Worm (Caenorhabditis elegans) whole organism, L4 larva: ENCODE data around the gene tbb-2.

Experiments
- D1046.2 ChIP-seq: fragments of 200-800 bp; sonication (Bioruptor generic); IDR thresholded peaks from 2 replicates; pipeline ENCODE4 v1.3.6; 2022; ENCODE audit warnings: missing genetic modification characterization, missing compliant biosample characterization
- F37D6.2 ChIP-seq: sonication (generic microtip); optimal IDR thresholded peaks from 2 replicates; lab custom pipeline; 2016; ENCODE audit warnings: mild to moderate bottlenecking, missing genetic modification characterization, missing compliant biosample characterization
- R02D3.7 ChIP-seq: fragments of 150-350 bp; sonication (generic microtip); optimal IDR thresholded peaks from 3 replicates; lab custom pipeline; 2014; ENCODE audit warnings: missing biosample characterization, missing genetic modification characterization
- T20F7.1 ChIP-seq: fragments of 200-800 bp; sonication (Bioruptor generic); optimal IDR thresholded peaks from 2 replicates; lab custom pipeline; 2018; ENCODE audit warnings: mild to moderate bottlenecking, missing genetic modification characterization, missing compliant biosample characterization
- T26A8.4 ChIP-seq: fragments of 200-800 bp; sonication (Bioruptor generic); IDR thresholded peaks from 2 replicates; pipeline ENCODE4 v1.3.6; 2022; ENCODE audit warnings: missing genetic modification characterization, missing compliant biosample characterization
- Y5F2A.4 ChIP-seq: fragments of 200-800 bp; sonication (Bioruptor generic); optimal IDR thresholded peaks from 2 replicates; lab custom pipeline; 2018; ENCODE audit warnings: mild to moderate bottlenecking, missing genetic modification characterization, missing compliant biosample characterization
- ZK546.5 ChIP-seq, 2 experiments: sonication (generic microtip); optimal IDR thresholded peaks; 2 replicates each; lab custom pipeline; 2017; ENCODE audit warnings: missing biosample characterization in 2 of 2, missing genetic modification characterization in 2 of 2
- aly-2 ChIP-seq: sonication (generic microtip); optimal IDR thresholded peaks from 2 replicates; lab custom pipeline; 2018; ENCODE audit warnings: missing biosample characterization, missing genetic modification characterization
- ama-1 ChIP-seq: fragments of 150-350 bp; optimal IDR thresholded peaks from 2 replicates; lab custom pipeline; 2014; ENCODE audit warnings: inconsistent platforms, mixed read lengths
- ceh-20 ChIP-seq: fragments of 200-800 bp; sonication (Bioruptor generic); IDR thresholded peaks from 2 replicates; pipeline ENCODE4 v1.3.6; 2022; ENCODE audit warnings: missing genetic modification reagents, missing genetic modification characterization, missing compliant biosample characterization
- ceh-28 ChIP-seq: fragments of 150-350 bp; optimal IDR thresholded peaks from 2 replicates; lab custom pipeline; 2014; ENCODE audit warnings: missing biosample characterization, missing genetic modification reagents, missing genetic modification characterization
- ceh-32 ChIP-seq: sonication (generic microtip); optimal IDR thresholded peaks from 2 replicates; lab custom pipeline; 2016; ENCODE audit warnings: mild to moderate bottlenecking, missing genetic modification characterization, missing compliant biosample characterization; ENCODE audit not compliant: poor library complexity
- ces-1 ChIP-seq: fragments of 150-350 bp; sonication (generic microtip); optimal IDR thresholded peaks from 4 replicates; lab custom pipeline; 2014; ENCODE audit warnings: missing biosample characterization, missing genetic modification reagents, missing genetic modification characterization
- cey-2 ChIP-seq: sonication (generic microtip); optimal IDR thresholded peaks from 3 replicates; lab custom pipeline; 2017; ENCODE audit warnings: missing genetic modification characterization, mild to moderate bottlenecking, missing compliant biosample characterization, antibody characterized with exemption, borderline replicate concordance; ENCODE audit not compliant: insufficient read depth
- daf-12 ChIP-seq: fragments of 150-350 bp; optimal IDR thresholded peaks from 2 replicates; lab custom pipeline; 2014; ENCODE audit warnings: missing biosample characterization, missing genetic modification reagents, missing genetic modification characterization
- dmd-6 ChIP-seq: fragments of 200-800 bp; sonication (Bioruptor generic); IDR thresholded peaks from 2 replicates; pipeline ENCODE4 v1.3.6; 2022; ENCODE audit warnings: missing genetic modification reagents, missing genetic modification characterization, missing compliant biosample characterization
- dpl-1 ChIP-seq: fragments of 150-350 bp; optimal IDR thresholded peaks from 2 replicates; lab custom pipeline; 2014; ENCODE audit warnings: missing biosample characterization, missing genetic modification reagents, missing genetic modification characterization
- dve-1 ChIP-seq: sonication (generic microtip); optimal IDR thresholded peaks from 2 replicates; lab custom pipeline; 2017; ENCODE audit warnings: antibody characterized with exemption, mild to moderate bottlenecking, missing genetic modification characterization, missing compliant biosample characterization; ENCODE audit not compliant: insufficient read depth
- egl-27 ChIP-seq: sonication (generic microtip); optimal IDR thresholded peaks from 3 replicates; lab custom pipeline; 2017; ENCODE audit warnings: missing biosample characterization, missing genetic modification reagents, missing genetic modification characterization
- fos-1 ChIP-seq: fragments of 150-350 bp; optimal IDR thresholded peaks from 2 replicates; lab custom pipeline; 2014; ENCODE audit warnings: missing biosample characterization, missing genetic modification characterization
- hlh-30 ChIP-seq: sonication (generic microtip); optimal IDR thresholded peaks from 2 replicates; lab custom pipeline; 2017; ENCODE audit warnings: antibody characterized with exemption, mild to moderate bottlenecking, missing genetic modification characterization, missing compliant biosample characterization; ENCODE audit not compliant: insufficient read depth
- hmg-1.1 ChIP-seq: fragments of 200-800 bp; sonication (Bioruptor generic); IDR thresholded peaks from 2 replicates; pipeline ENCODE4 v1.3.6; 2022; ENCODE audit warnings: missing genetic modification reagents, missing genetic modification characterization, missing compliant biosample characterization
- lim-7 ChIP-seq: fragments of 200-800 bp; sonication (Bioruptor generic); IDR thresholded peaks from 2 replicates; pipeline ENCODE4 v1.3.6; 2022; ENCODE audit warnings: missing genetic modification characterization, missing compliant biosample characterization
- lin-29 ChIP-seq: fragments of 200-800 bp; sonication (Bioruptor generic); IDR thresholded peaks from 2 replicates; pipeline ENCODE4 v1.3.6; 2022; ENCODE audit warnings: missing genetic modification reagents, missing genetic modification characterization, missing compliant biosample characterization
- lin-38 ChIP-seq: fragments of 200-800 bp; sonication (Bioruptor generic); IDR thresholded peaks from 2 replicates; pipeline ENCODE4 v1.3.6; 2022; ENCODE audit warnings: missing genetic modification reagents, missing genetic modification characterization, missing compliant biosample characterization
- lin-39 ChIP-seq: fragments of 150-350 bp; optimal IDR thresholded peaks from 2 replicates; lab custom pipeline; 2014; ENCODE audit warnings: missing biosample characterization, missing genetic modification reagents, missing genetic modification characterization
- lsy-2 ChIP-seq, 2 experiments: fragments of 150-350 bp in 1 of 2; sonication (generic microtip) in 1 of 2; optimal IDR thresholded peaks; 2 replicates each; lab custom pipeline; 2014 to 2017; ENCODE audit warnings: missing biosample characterization in 2 of 2, missing genetic modification characterization in 2 of 2
- madf-9 ChIP-seq: fragments of 200-800 bp; sonication (Bioruptor generic); conservative IDR thresholded peaks from 2 replicates; pipeline ENCODE4 v1.3.6; 2022; ENCODE audit warnings: missing genetic modification reagents, missing genetic modification characterization, missing compliant biosample characterization
- mep-1 ChIP-seq: fragments of 150-350 bp; sonication (generic microtip); optimal IDR thresholded peaks from 3 replicates; lab custom pipeline; 2014; ENCODE audit warnings: missing biosample characterization, missing genetic modification characterization
- mes-2 ChIP-seq: sonication (generic microtip); optimal IDR thresholded peaks from 2 replicates; lab custom pipeline; 2016; ENCODE audit warnings: missing genotype, mild to moderate bottlenecking, missing genetic modification characterization, missing compliant biosample characterization; ENCODE audit not compliant: poor library complexity, severe bottlenecking
- mxl-2 ChIP-seq: fragments of 200-800 bp; sonication (Bioruptor generic); conservative IDR thresholded peaks from 2 replicates; pipeline ENCODE4 v1.3.6; 2022; ENCODE audit warnings: missing genetic modification reagents, missing genetic modification characterization, missing compliant biosample characterization
- nhr-10 ChIP-seq: fragments of 150-350 bp; optimal IDR thresholded peaks from 2 replicates; lab custom pipeline; 2014; ENCODE audit warnings: missing biosample characterization, missing genetic modification characterization
- nhr-111 ChIP-seq: fragments of 200-800 bp; sonication (Bioruptor generic); optimal IDR thresholded peaks from 2 replicates; lab custom pipeline; 2018; ENCODE audit warnings: mild to moderate bottlenecking, missing genetic modification characterization, missing compliant biosample characterization
- nhr-237 ChIP-seq: sonication (generic microtip); optimal IDR thresholded peaks from 2 replicates; lab custom pipeline; 2017; ENCODE audit warnings: missing biosample characterization, missing genetic modification characterization
- nhr-28 ChIP-seq: fragments of 150-350 bp; optimal IDR thresholded peaks from 2 replicates; lab custom pipeline; 2014; ENCODE audit warnings: missing biosample characterization, missing genetic modification characterization
- nhr-41 ChIP-seq: fragments of 200-800 bp; sonication (Bioruptor generic); IDR thresholded peaks from 2 replicates; pipeline ENCODE4 v1.3.6; 2022; ENCODE audit warnings: missing genetic modification reagents, missing genetic modification characterization, missing compliant biosample characterization
- nhr-6 ChIP-seq: fragments of 150-350 bp; optimal IDR thresholded peaks from 2 replicates; lab custom pipeline; 2014; ENCODE audit warnings: missing biosample characterization, missing genetic modification characterization
- nhr-76 ChIP-seq: fragments of 150-350 bp; optimal IDR thresholded peaks from 2 replicates; lab custom pipeline; 2014; ENCODE audit warnings: missing biosample characterization, missing genetic modification characterization
- nhr-77 ChIP-seq: fragments of 150-350 bp; optimal IDR thresholded peaks from 2 replicates; lab custom pipeline; 2014; ENCODE audit warnings: missing biosample characterization, missing genetic modification characterization
- pqm-1 ChIP-seq: sonication (generic microtip); optimal IDR thresholded peaks from 2 replicates; lab custom pipeline; 2017; ENCODE audit warnings: missing biosample characterization, missing genetic modification characterization
- rbr-2 ChIP-seq: sonication (generic microtip); optimal IDR thresholded peaks from 2 replicates; lab custom pipeline; 2016; ENCODE audit warnings: missing genotype, missing genetic modification characterization, missing compliant biosample characterization
- set-16 ChIP-seq: fragments of 200-800 bp; sonication (Bioruptor generic); IDR thresholded peaks from 2 replicates; pipeline ENCODE4 v1.3.6; 2022; ENCODE audit warnings: missing genetic modification reagents, missing genetic modification characterization, missing compliant biosample characterization
- skn-1 ChIP-seq: fragments of 150-350 bp; optimal IDR thresholded peaks from 2 replicates; lab custom pipeline; 2014; ENCODE audit warnings: missing biosample characterization, missing genetic modification characterization
- tra-1 ChIP-seq: fragments of 200-800 bp; sonication (Bioruptor generic); IDR thresholded peaks from 2 replicates; pipeline ENCODE4 v1.3.6; 2022; ENCODE audit warnings: missing genetic modification reagents, missing genetic modification characterization, missing compliant biosample characterization
- unc-130 ChIP-seq: sonication (generic microtip); optimal IDR thresholded peaks from 2 replicates; lab custom pipeline; 2016; ENCODE audit warnings: missing genetic modification reagents, missing genetic modification characterization, missing compliant biosample characterization
- unc-39 ChIP-seq: sonication (generic microtip); optimal IDR thresholded peaks from 2 replicates; lab custom pipeline; 2017; ENCODE audit warnings: missing biosample characterization, missing genetic modification characterization
- unc-62 ChIP-seq, 3 experiments: fragments of 150-350 bp in 1 of 3; sonication (generic microtip); optimal IDR thresholded peaks in 2 of 3; peaks in 1 of 3; 1 replicate in 1 of 3; 2 replicates in 2 of 3; lab custom pipeline; 2014 to 2017; ENCODE audit warnings: missing biosample characterization in 3 of 3, missing genetic modification characterization in 3 of 3, missing genetic modification reagents in 3 of 3, missing genotype in 1 of 3
- zag-1 ChIP-seq: fragments of 150-350 bp; optimal IDR thresholded peaks from 2 replicates; lab custom pipeline; 2014; ENCODE audit warnings: missing biosample characterization, missing genetic modification characterization
- zip-2 ChIP-seq: fragments of 150-350 bp; optimal IDR thresholded peaks from 2 replicates; lab custom pipeline; 2014; ENCODE audit warnings: missing biosample characterization, missing genetic modification characterization
- ztf-11 ChIP-seq: fragments of 150-350 bp; optimal IDR thresholded peaks from 2 replicates; lab custom pipeline; 2014; ENCODE audit warnings: missing biosample characterization, missing genetic modification characterization

The tbb-2 gene

DNA sequence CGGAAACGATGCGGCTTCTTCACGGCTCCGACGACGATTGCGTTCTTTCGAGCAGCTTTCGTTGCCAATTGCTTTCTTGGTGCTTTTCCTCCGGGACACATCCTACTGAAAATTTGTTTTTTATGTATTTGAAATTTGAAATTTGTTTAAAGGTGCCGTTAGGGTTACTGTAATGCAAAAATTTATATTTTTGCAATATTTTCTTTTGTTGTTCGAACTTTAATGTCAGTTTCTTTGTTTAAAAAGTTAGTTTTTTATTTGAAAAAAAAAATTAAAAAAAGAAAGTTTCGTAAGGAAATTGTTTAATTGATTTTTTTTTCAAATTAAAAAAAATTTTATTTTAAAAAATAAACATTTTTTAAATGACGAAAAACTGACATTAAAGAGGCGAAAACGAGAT is 41.2 kb upstream of the tbb-2 start, which contains the start of gene his-69:
TSS of gene his-69 (minus strand) at position 101 of the 400 bp plus-strand sequence.
- TF ChIP-seq madf-9 (GFP tag; lab: Robert Waterston, UW): 0 out of 2 replicates have a peak, but pooled peaks have one; percentile 17
- TF ChIP-seq ama-1 (lab: Kevin White, UChicago): no peak
- TF ChIP-seq, all 104 proteins: peak for 1

- TF ChIP-seq zip-2 (tag; lab: Kevin White, UChicago): no peak
- no peak for TF ChIP-seq tra-1 (GFP tag; lab: Robert Waterston, UW)
- no peak for TF ChIP-seq ceh-28 (tag; lab: Kevin White, UChicago)
- no peak for TF ChIP-seq D1046.2
- TF ChIP-seq ces-1: no peak
- TF ChIP-seq hlh-30: no peak
- TF ChIP-seq ceh-20 (GFP tag; lab: Robert Waterston, UW): no peak
- TF ChIP-seq ZK546.5 (tag; optimal IDR thresholded peaks at IDR 0.05; lab: Kevin White, UChicago): no peak
- peak in 1 of 2 experiments; percentile 14 for TF ChIP-seq unc-62 (GFP tag; optimal IDR thresholded peaks at IDR 0.05 in 1 of 2; lab: Kevin White, UChicago)
- TF ChIP-seq unc-62 (tag; optimal IDR thresholded peaks at IDR 0.05; lab: Kevin White, UChicago): no peak
- no peak for TF ChIP-seq nhr-76
- TF ChIP-seq lin-29 (GFP tag; lab: Robert Waterston, UW): no peak
- no peak for TF ChIP-seq daf-12 (tag; lab: Kevin White, UChicago)
- no peak for TF ChIP-seq nhr-111 (GFP tag; lab: Kevin White, UChicago)
- no peak for TF ChIP-seq ztf-11 (tag; lab: Kevin White, UChicago)
- TF ChIP-seq nhr-10 (tag; lab: Kevin White, UChicago): no peak
- TF ChIP-seq T20F7.1 (GFP tag; lab: Kevin White, UChicago): no peak
- TF ChIP-seq rbr-2: no peak
- TF ChIP-seq mxl-2 (GFP tag; lab: Robert Waterston, UW): no peak
- peak; percentile 26 for TF ChIP-seq nhr-6 (tag; lab: Kevin White, UChicago)
- TF ChIP-seq dpl-1: peak; percentile 80
- no peak for TF ChIP-seq lin-39 (tag; lab: Kevin White, UChicago)
- TF ChIP-seq unc-39: no peak
- TF ChIP-seq R02D3.7 (tag; lab: Kevin White, UChicago): no peak
- no peak for TF ChIP-seq T26A8.4 (GFP tag; lab: Robert Waterston, UW)
- no peak for TF ChIP-seq set-16 (GFP tag; lab: Robert Waterston, UW)
- TF ChIP-seq lsy-2 (tag; optimal IDR thresholded peaks at IDR 0.05; lab: Kevin White, UChicago): peak in 1 of 2 experiments; percentile 53
- TF ChIP-seq cey-2 (tag; lab: Kevin White, UChicago): no peak
- no peak for TF ChIP-seq lim-7 (GFP tag; lab: Robert Waterston, UW)
- TF ChIP-seq F37D6.2 (tag; lab: Kevin White, UChicago): no peak
- no peak for TF ChIP-seq ceh-32 (tag; lab: Kevin White, UChicago)
- TF ChIP-seq fos-1 (tag; lab: Kevin White, UChicago): no peak
- TF ChIP-seq hmg-1.1 (GFP tag; lab: Robert Waterston, UW): no peak
- TF ChIP-seq nhr-41 (GFP tag; lab: Robert Waterston, UW): no peak
- no peak for TF ChIP-seq dmd-6 (GFP tag; lab: Robert Waterston, UW)
- no peak for TF ChIP-seq mep-1
- TF ChIP-seq aly-2 (tag; lab: Kevin White, UChicago): no peak
- no peak for TF ChIP-seq unc-130
- TF ChIP-seq nhr-77 (tag; lab: Kevin White, UChicago): no peak
- TF ChIP-seq mes-2 (tag; lab: Kevin White, UChicago): peak; percentile 49
- TF ChIP-seq zag-1 (tag; lab: Kevin White, UChicago): no peak
- peak; percentile 88 for TF ChIP-seq lin-38 (GFP tag; lab: Robert Waterston, UW)
- no peak for TF ChIP-seq egl-27
- TF ChIP-seq skn-1: no peak
- no peak for TF ChIP-seq nhr-28 (tag; lab: Kevin White, UChicago)
- no peak for TF ChIP-seq Y5F2A.4 (GFP tag; lab: Kevin White, UChicago)
- TF ChIP-seq nhr-237: no peak
- TF ChIP-seq dve-1 (tag; lab: Kevin White, UChicago): no peak
- no peak for TF ChIP-seq pqm-1
Observed at ce11 chrIII:4057894-4058293, 40.5 kb upstream of the tbb-2 start, which contains the start of gene rcq-5. rcq-5 (minus strand) TSS chrIII:4057976.
